Fruit fly (Drosophila melanogaster) whole organism, embryonic: ENCODE results near the gene IKKbeta.

Source experiments
- Atf6 ChIP-seq: fragments of 200-800 bp; sonication (Bioruptor generic); IDR thresholded peaks from 2 replicates; pipeline ENCODE4 v1.3.6; 2022; ENCODE audit warnings: missing biosample characterization, missing genetic modification characterization
- Bgb ChIP-seq: fragments of 200-800 bp; sonication (Bioruptor generic); IDR thresholded peaks from 2 replicates; pipeline ENCODE4 v1.3.6; 2022; ENCODE audit warnings: missing biosample characterization, missing genetic modification characterization; ENCODE audit not compliant: partially characterized antibody
- Blimp-1 ChIP-seq: fragments of 200-800 bp; sonication (Bioruptor generic); optimal IDR thresholded peaks from 3 replicates; lab custom pipeline; 2018; ENCODE audit warnings: missing biosample characterization, missing genetic modification characterization, mild to moderate bottlenecking, moderate library complexity, missing genetic modification reagents
- CG10274 ChIP-seq: fragments of 200-800 bp; sonication (Bioruptor generic); optimal IDR thresholded peaks from 3 replicates; lab custom pipeline; 2017; ENCODE audit warnings: missing biosample characterization, mild to moderate bottlenecking, missing genetic modification characterization
- CG10654 ChIP-seq: fragments of 200-800 bp; sonication (Bioruptor generic); optimal IDR thresholded peaks from 2 replicates; lab custom pipeline; 2016; ENCODE audit warnings: missing biosample characterization, missing genetic modification characterization
- CG13894 ChIP-seq: fragments of 200-800 bp; sonication (Bioruptor generic); optimal IDR thresholded peaks from 3 replicates; lab custom pipeline; 2018; ENCODE audit warnings: missing biosample characterization, mild to moderate bottlenecking, missing genetic modification characterization, moderate library complexity
- CG16813 ChIP-seq: fragments of 200-800 bp; sonication (Bioruptor generic); IDR thresholded peaks from 3 replicates; pipeline ENCODE4 v1.3.6; 2022; ENCODE audit warnings: missing biosample characterization, missing genetic modification characterization; ENCODE audit not compliant: partially characterized antibody
- CG17186 ChIP-seq: fragments of 200-800 bp; sonication (Bioruptor generic); optimal IDR thresholded peaks from 3 replicates; lab custom pipeline; 2017; ENCODE audit warnings: missing biosample characterization, missing genetic modification reagents, missing genetic modification characterization
- CG18476 ChIP-seq: fragments of 200-800 bp; sonication (Bioruptor generic); optimal IDR thresholded peaks from 2 replicates; lab custom pipeline; 2016; ENCODE audit warnings: missing biosample characterization, mild to moderate bottlenecking, missing genetic modification characterization
- CG3163 ChIP-seq: fragments of 200-800 bp; sonication (Bioruptor generic); optimal IDR thresholded peaks from 3 replicates; lab custom pipeline; 2016; ENCODE audit warnings: missing biosample characterization, missing genetic modification characterization
- CG33213 ChIP-seq: fragments of 200-800 bp; sonication (Bioruptor generic); optimal IDR thresholded peaks from 3 replicates; lab custom pipeline; 2016; ENCODE audit warnings: missing biosample characterization, missing genetic modification characterization
- CG3726 ChIP-seq: fragments of 200-800 bp; sonication (Bioruptor generic); IDR thresholded peaks from 3 replicates; pipeline ENCODE4, ENCODE4 v1.3.6; 2022; ENCODE audit warnings: missing biosample characterization, missing genetic modification characterization
- CG3847 ChIP-seq: fragments of 200-800 bp; sonication (Bioruptor generic); IDR thresholded peaks from 2 replicates; pipeline ENCODE4 v1.3.6; 2022; ENCODE audit warnings: missing biosample characterization, missing genetic modification characterization
- CG4424 ChIP-seq: fragments of 200-800 bp; sonication (Bioruptor generic); optimal IDR thresholded peaks from 3 replicates; lab custom pipeline; 2016; ENCODE audit warnings: missing biosample characterization, missing genetic modification characterization
- CG4730 ChIP-seq: fragments of 200-800 bp; sonication (Bioruptor generic); IDR thresholded peaks from 2 replicates; pipeline ENCODE4 v1.3.6; 2022; ENCODE audit warnings: missing biosample characterization, missing genetic modification characterization
- CG4854 ChIP-seq: fragments of 200-800 bp; sonication (Bioruptor generic); optimal IDR thresholded peaks from 2 replicates; lab custom pipeline; 2016; ENCODE audit warnings: missing biosample characterization, missing genetic modification characterization, inconsistent platforms
- CG6791 ChIP-seq: fragments of 200-800 bp; sonication (Bioruptor generic); IDR thresholded peaks from 3 replicates; pipeline ENCODE4 v1.3.6; 2022; ENCODE audit warnings: missing biosample characterization, missing genetic modification characterization; ENCODE audit not compliant: partially characterized antibody
- CG7839 ChIP-seq: fragments of 200-800 bp; sonication (Bioruptor generic); optimal IDR thresholded peaks from 3 replicates; lab custom pipeline; 2018; ENCODE audit warnings: missing biosample characterization, mild to moderate bottlenecking, missing genetic modification characterization, moderate library complexity
- CG9817 ChIP-seq: fragments of 200-800 bp; sonication (Bioruptor generic); optimal IDR thresholded peaks from 2 replicates; lab custom pipeline; 2018; ENCODE audit warnings: missing biosample characterization, mild to moderate bottlenecking, missing genetic modification characterization, moderate library complexity
- Drgx ChIP-seq: fragments of 200-800 bp; sonication (Bioruptor generic); IDR thresholded peaks from 2 replicates; pipeline ENCODE4 v1.3.6; 2022; ENCODE audit warnings: missing biosample characterization, missing genetic modification characterization
- ERR ChIP-seq: fragments of 200-800 bp; sonication (Bioruptor generic); optimal IDR thresholded peaks from 2 replicates; lab custom pipeline; 2016; ENCODE audit warnings: missing biosample characterization, missing genetic modification characterization
- Fer1 ChIP-seq: fragments of 200-800 bp; sonication (Bioruptor generic); optimal IDR thresholded peaks from 2 replicates; lab custom pipeline; 2017; ENCODE audit warnings: missing biosample characterization, mild to moderate bottlenecking, missing genetic modification characterization
- HLH3B ChIP-seq: fragments of 200-800 bp; sonication (Bioruptor generic); IDR thresholded peaks from 2 replicates; pipeline ENCODE4 v1.3.6; 2022; ENCODE audit warnings: missing biosample characterization, missing genetic modification characterization
- Hand ChIP-seq: fragments of 200-800 bp; sonication (Bioruptor generic); optimal IDR thresholded peaks from 2 replicates; lab custom pipeline; 2017; ENCODE audit warnings: mild to moderate bottlenecking, missing biosample characterization, missing genetic modification reagents, missing genetic modification characterization
- Hr3 ChIP-seq: fragments of 200-800 bp; sonication (Bioruptor generic); optimal IDR thresholded peaks from 3 replicates; lab custom pipeline; 2016; ENCODE audit warnings: missing biosample characterization, missing genetic modification characterization
- MESR4 ChIP-seq: fragments of 200-800 bp; sonication (Bioruptor generic); optimal IDR thresholded peaks from 2 replicates; lab custom pipeline; 2018; ENCODE audit warnings: missing biosample characterization, mild to moderate bottlenecking, missing genetic modification characterization, moderate library complexity
- Med ChIP-seq: fragments of 200-800 bp; sonication (Bioruptor generic); peaks from one replicate; lab custom pipeline; 2016; ENCODE audit warnings: missing biosample characterization, missing genetic modification characterization, mild to moderate bottlenecking, inconsistent platforms, moderate library complexity
- Oaz ChIP-seq: fragments of 200-800 bp; sonication (Bioruptor generic); IDR thresholded peaks from 2 replicates; pipeline ENCODE4 v1.3.6; 2022; ENCODE audit warnings: missing biosample characterization, missing genetic modification characterization
- Poxn ChIP-seq: fragments of 200-800 bp; sonication (Bioruptor generic); IDR thresholded peaks from 2 replicates; pipeline ENCODE4 v1.3.6; 2022; ENCODE audit warnings: missing biosample characterization, missing genetic modification characterization
- Ravus ChIP-seq: fragments of 200-800 bp; sonication (Bioruptor generic); IDR thresholded peaks from 2 replicates; pipeline ENCODE4 v1.3.6; 2022; ENCODE audit warnings: missing biosample characterization, missing genetic modification characterization
- ac ChIP-seq: fragments of 200-800 bp; sonication (Bioruptor generic); optimal IDR thresholded peaks from 3 replicates; lab custom pipeline; 2017; ENCODE audit warnings: missing biosample characterization, mild to moderate bottlenecking, missing genetic modification characterization
- aop ChIP-seq: fragments of 200-800 bp; sonication (Bioruptor generic); IDR thresholded peaks from 2 replicates; pipeline ENCODE4 v1.3.6; 2022; ENCODE audit warnings: missing biosample characterization, missing genetic modification characterization
- bigmax ChIP-seq: fragments of 200-800 bp; sonication (Bioruptor generic); optimal IDR thresholded peaks from 2 replicates; lab custom pipeline; 2018; ENCODE audit warnings: missing biosample characterization, mild to moderate bottlenecking, missing genetic modification characterization
- bsh ChIP-seq, 2 experiments: fragments of 200-800 bp; sonication (Bioruptor generic); optimal IDR thresholded peaks; 2 replicates each; lab custom pipeline; 2017 to 2018; ENCODE audit warnings: mild to moderate bottlenecking in 2 of 2, missing biosample characterization in 2 of 2, missing genetic modification characterization in 2 of 2, moderate library complexity in 1 of 2
- ci ChIP-seq: fragments of 200-800 bp; sonication (Bioruptor generic); IDR thresholded peaks from 3 replicates; pipeline ENCODE4 v1.3.6; 2022; ENCODE audit warnings: missing biosample characterization, missing genetic modification characterization
- da ChIP-seq: fragments of 200-800 bp; sonication (Bioruptor generic); optimal IDR thresholded peaks from 2 replicates; lab custom pipeline; 2016; ENCODE audit warnings: missing biosample characterization, missing genetic modification characterization
- dan ChIP-seq: fragments of 200-800 bp; sonication (Bioruptor generic); IDR thresholded peaks from 2 replicates; pipeline ENCODE4 v1.3.6; 2022; ENCODE audit warnings: missing biosample characterization, missing genetic modification characterization
- exex ChIP-seq: fragments of 200-800 bp; sonication (Bioruptor generic); optimal IDR thresholded peaks from 4 replicates; lab custom pipeline; 2018; ENCODE audit warnings: missing biosample characterization, mild to moderate bottlenecking, missing genetic modification characterization, moderate library complexity
- fd3F ChIP-seq: fragments of 200-800 bp; sonication (Bioruptor generic); optimal IDR thresholded peaks from 2 replicates; lab custom pipeline; 2018; ENCODE audit warnings: missing biosample characterization, mild to moderate bottlenecking, missing genetic modification characterization, moderate library complexity
- fd64A ChIP-seq: fragments of 200-800 bp; sonication (Bioruptor generic); optimal IDR thresholded peaks from 3 replicates; lab custom pipeline; 2018; ENCODE audit warnings: missing biosample characterization, mild to moderate bottlenecking, missing genetic modification characterization
- h ChIP-seq: fragments of >200 bp; optimal IDR thresholded peaks from 2 replicates; lab custom pipeline; 2017
- hb ChIP-seq: fragments of 200-800 bp; sonication (Bioruptor generic); IDR thresholded peaks from 3 replicates; pipeline ENCODE4 v1.3.6; 2022; ENCODE audit warnings: missing biosample characterization, missing genetic modification characterization; ENCODE audit not compliant: partially characterized antibody
- hbn ChIP-seq: fragments of 200-800 bp; sonication (Bioruptor generic); IDR thresholded peaks from 2 replicates; pipeline ENCODE4 v1.3.6; 2022; ENCODE audit warnings: missing biosample characterization, missing genetic modification characterization; ENCODE audit not compliant: partially characterized antibody
- lab ChIP-seq: fragments of 200-800 bp; sonication (Bioruptor generic); optimal IDR thresholded peaks from 3 replicates; lab custom pipeline; 2017; ENCODE audit warnings: missing biosample characterization, missing genetic modification characterization, mild to moderate bottlenecking, moderate library complexity, missing genetic modification reagents
- lmd ChIP-seq: fragments of 200-800 bp; sonication (Bioruptor generic); IDR thresholded peaks from 2 replicates; pipeline ENCODE4 v1.3.6; 2022; ENCODE audit warnings: missing biosample characterization, missing genetic modification characterization
- mam ChIP-seq: fragments of 200-800 bp; sonication (Bioruptor generic); optimal IDR thresholded peaks from 3 replicates; lab custom pipeline; 2016; ENCODE audit warnings: missing biosample characterization, missing genetic modification characterization
- pfk ChIP-seq: fragments of 200-800 bp; sonication (Bioruptor generic); optimal IDR thresholded peaks from 2 replicates; lab custom pipeline; 2018; ENCODE audit warnings: missing biosample characterization, mild to moderate bottlenecking, missing genetic modification characterization, moderate library complexity
- pzg ChIP-seq: fragments of 200-800 bp; sonication (Bioruptor generic); optimal IDR thresholded peaks from 3 replicates; lab custom pipeline; 2018; ENCODE audit warnings: missing biosample characterization, mild to moderate bottlenecking, missing genetic modification characterization, moderate library complexity
- scrt ChIP-seq: fragments of 200-800 bp; sonication (Bioruptor generic); optimal IDR thresholded peaks from 2 replicates; lab custom pipeline; 2018; ENCODE audit warnings: missing biosample characterization, mild to moderate bottlenecking, missing genetic modification characterization, moderate library complexity
- vvl ChIP-seq: fragments of 200-800 bp; sonication (Bioruptor generic); IDR thresholded peaks from 2 replicates; pipeline ENCODE4 v1.3.6; 2022; ENCODE audit warnings: missing biosample characterization, missing genetic modification characterization
- zf30C ChIP-seq: fragments of 200-800 bp; sonication (Bioruptor generic); optimal IDR thresholded peaks from 3 replicates; lab custom pipeline; 2018; ENCODE audit warnings: missing biosample characterization, mild to moderate bottlenecking, missing genetic modification characterization

The IKKbeta gene

DNA sequence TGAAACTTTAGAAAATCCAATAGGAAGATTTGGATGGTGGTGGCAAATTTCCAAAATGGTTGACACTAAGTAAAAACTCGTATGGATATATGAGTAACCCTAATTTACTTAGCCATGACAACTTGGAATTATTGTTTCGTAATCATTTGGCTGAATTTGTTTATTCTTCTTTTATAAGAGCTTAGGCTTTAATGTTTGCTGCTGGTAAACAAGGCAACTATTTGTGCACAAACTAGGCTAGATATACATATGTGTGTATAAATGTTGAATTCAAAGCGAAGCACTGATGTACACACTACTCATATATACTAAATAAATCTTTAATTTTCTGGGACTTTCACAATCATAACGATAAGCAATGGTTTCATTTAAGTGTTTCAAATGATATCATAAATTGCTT is 43.3 kb downstream of the IKKbeta start (continued):
- TF ChIP-seq bsh (GFP tag; optimal IDR thresholded peaks at IDR 0.05; lab: Kevin White, UChicago) (peak in 1 of 2 experiments; percentile 68), aop (GFP tag; lab: Robert Waterston, UW) (no peak), hb (GFP tag; lab: Robert Waterston, UW) (no peak), CG17186 (GFP tag; lab: Kevin White, UChicago) (no peak), vvl (GFP tag; lab: Robert Waterston, UW) (no peak), Ravus (no peak), Hr3 (GFP tag; lab: Kevin White, UChicago) (no peak), ERR (GFP tag; lab: Kevin White, UChicago) (no peak), hbn (GFP tag; lab: Robert Waterston, UW) (no peak), exex (no peak), CG7839 (tag; lab: Kevin White, UChicago) (peak; percentile 52), lmd (GFP tag; lab: Robert Waterston, UW) (no peak), HLH3B (GFP tag; lab: Robert Waterston, UW) (no peak), ac (GFP tag; lab: Kevin White, UChicago) (peak; percentile 8), da (no peak), pfk (peak; percentile 22), Bgb (GFP tag; lab: Robert Waterston, UW) (no peak), Oaz (GFP tag; lab: Robert Waterston, UW) (no peak), Med (GFP tag; lab: Kevin White, UChicago) (peak; percentile 93), CG6791 (GFP tag; lab: Robert Waterston, UW) (no peak), CG3726 (no peak), CG13894 (no peak), pzg (GFP tag; lab: Kevin White, UChicago) (no peak), mam (GFP tag; lab: Kevin White, UChicago) (no peak), dan (GFP tag; lab: Robert Waterston, UW) (no peak), CG4424 (GFP tag; lab: Kevin White, UChicago) (peak; percentile 36), h (no peak), CG33213 (GFP tag; lab: Kevin White, UChicago) (peak; percentile 29), MESR4 (GFP tag; lab: Kevin White, UChicago) (no peak), bigmax (GFP tag; lab: Kevin White, UChicago) (no peak), Blimp-1 (peak; percentile 65), CG4730 (GFP tag; lab: Robert Waterston, UW) (no peak), zf30C (GFP tag; lab: Kevin White, UChicago) (no peak), CG4854 (GFP tag; lab: Kevin White, UChicago) (peak; percentile 28), Drgx (GFP tag; lab: Robert Waterston, UW) (no peak), fd3F (peak; percentile 47), Fer1 (GFP tag; lab: Kevin White, UChicago) (peak; percentile 58), CG10274 (GFP tag; lab: Kevin White, UChicago) (no peak), Poxn (no peak), CG10654 (GFP tag; lab: Kevin White, UChicago) (no peak), CG3847 (no peak), CG16813 (GFP tag; lab: Robert Waterston, UW) (no peak), ci (GFP tag; lab: Robert Waterston, UW) (peak; percentile 42; the same call in 1 of the 3 replicates), CG9817 (tag; lab: Kevin White, UChicago) (peak; percentile 33), CG18476 (peak; percentile 4), fd64A (peak; percentile 73), Hand (GFP tag; lab: Kevin White, UChicago) (no peak), CG3163 (GFP tag; lab: Kevin White, UChicago) (no peak), scrt (GFP tag; lab: Kevin White, UChicago) (peak; percentile 15), Atf6 (GFP tag; lab: Robert Waterston, UW) (no peak), lab (GFP tag; lab: Kevin White, UChicago) (peak; percentile 58)
